Worm (Caenorhabditis elegans): ENCODE measurements around the gene ttr-26.

The ttr-26 gene

DNA sequence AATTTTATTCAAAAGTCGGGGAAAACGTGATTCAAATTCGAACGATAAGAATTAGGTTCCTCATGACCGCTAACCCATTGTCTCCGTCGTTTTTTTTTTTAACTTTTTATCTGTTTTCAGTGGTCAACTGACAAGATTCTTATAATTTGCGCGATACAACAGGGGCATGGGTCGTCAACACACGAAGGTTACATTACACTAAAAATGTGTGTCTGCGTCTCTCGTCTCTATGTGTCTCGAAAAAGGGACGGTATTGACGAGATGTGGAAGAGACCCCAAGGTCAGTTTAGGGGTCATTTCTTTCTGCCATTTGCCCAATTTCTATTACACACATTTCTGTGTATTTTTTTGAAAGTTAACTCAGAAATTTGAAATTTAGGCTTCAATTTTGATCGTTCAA is 9.4 kb upstream of the ttr-26 start:
- TF ChIP-seq hmg-4 (GFP tag; optimal IDR thresholded peaks at IDR 0.05) (no peak), ama-1 (optimal IDR thresholded peaks at IDR 0.05) (no peak), tra-4 (tag; optimal IDR thresholded peaks at IDR 0.05) (no peak), scrt-1 (GFP tag; IDR thresholded peaks at IDR 0.05) (no peak), ets-7 (tag; optimal IDR thresholded peaks at IDR 0.05) (no peak), ceh-36 (tag; optimal IDR thresholded peaks at IDR 0.05) (no peak), hnd-1 (tag; optimal IDR thresholded peaks at IDR 0.05) (no peak)

ce11 chrV:18566352-18566751 is 6.3 kb upstream of the ttr-26 start:
- TF ChIP-seq sea-1 (GFP tag; conservative IDR thresholded peaks at IDR 0.05), result 0 out of 2 replicates have a peak, but pooled peaks have one; percentile 56
- TF ChIP-seq ceh-36 (tag; optimal IDR thresholded peaks at IDR 0.05), result peak; percentile 86

- TF ChIP-seq ceh-36 (tag; optimal IDR thresholded peaks at IDR 0.05) (peak; percentile 84), F13C5.2 (tag; optimal IDR thresholded peaks at IDR 0.05) (no peak)
Observed at ce11 chrV:18565621-18566020, 5.5 kb upstream of the ttr-26 start.

DNA sequence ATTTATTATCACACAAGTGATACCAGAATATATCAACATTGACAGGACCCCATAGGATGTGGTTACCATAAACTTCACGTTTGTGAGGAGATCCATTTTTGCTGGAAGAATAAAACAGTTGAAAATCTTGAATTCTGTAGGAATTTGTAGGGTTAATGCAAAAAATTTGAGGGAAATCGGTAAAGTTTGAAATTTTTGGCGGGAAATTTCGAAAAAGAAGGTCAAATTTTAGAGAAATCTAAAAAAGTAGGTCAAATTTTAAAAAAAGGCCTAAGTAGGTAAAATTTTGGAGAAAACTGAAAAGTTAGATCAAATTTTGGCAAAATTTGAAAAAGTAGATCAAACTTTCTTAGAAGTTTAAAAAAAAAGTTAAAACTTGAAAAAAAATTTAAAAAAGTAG is 4.7 kb upstream of the ttr-26 start, which contains the start of gene srg-34:
srg-34 (minus strand) TSS at position 101 of the 400 bp plus-strand sequence.
- no peak for TF ChIP-seq hmbx-1 (tag; optimal IDR thresholded peaks at IDR 0.05)
- TF ChIP-seq pes-1 (GFP tag; IDR thresholded peaks at IDR 0.05), result no peak
- TF ChIP-seq hmg-4 (GFP tag; optimal IDR thresholded peaks at IDR 0.05), result no peak
- TF ChIP-seq sea-1 (GFP tag; conservative IDR thresholded peaks at IDR 0.05), result no peak
- TF ChIP-seq aly-1 (tag; optimal IDR thresholded peaks at IDR 0.05), result no peak
- no peak for TF ChIP-seq hnd-1 (tag; optimal IDR thresholded peaks at IDR 0.05)
- no peak for TF ChIP-seq tra-4 (tag; optimal IDR thresholded peaks at IDR 0.05)
- TF ChIP-seq tbx-11 (GFP tag; IDR thresholded peaks at IDR 0.05), result no peak

ce11 chrV:18560944-18561343 is 856 bp upstream of the ttr-26 start:
- TF ChIP-seq tbx-11 (GFP tag; IDR thresholded peaks at IDR 0.05), result no peak
- TF ChIP-seq hnd-1 (tag; optimal IDR thresholded peaks at IDR 0.05), result no peak
- TF ChIP-seq sea-1 (GFP tag; conservative IDR thresholded peaks at IDR 0.05), result no peak
- no peak for TF ChIP-seq F13C5.2 (tag; optimal IDR thresholded peaks at IDR 0.05)
- no peak for TF ChIP-seq pes-1 (GFP tag; IDR thresholded peaks at IDR 0.05)
- TF ChIP-seq ceh-13 (GFP tag; optimal IDR thresholded peaks at IDR 0.05), result no peak

ce11 chrV:18556488-18556887 is 3.6 kb downstream of the ttr-26 start, which contains the start of the genes ttr-24 and ttr-25:
TSS of gene ttr-24 (minus strand) at chrV:18556643.
TSS of gene ttr-25 (plus strand) at chrV:18556714.
- no peak for TF ChIP-seq tbx-37 (GFP tag; conservative IDR thresholded peaks at IDR 0.05)
- no peak for TF ChIP-seq tbx-11 (GFP tag; IDR thresholded peaks at IDR 0.05)
- TF ChIP-seq pes-1 (GFP tag; IDR thresholded peaks at IDR 0.05), result no peak
- TF ChIP-seq hmg-4 (GFP tag; optimal IDR thresholded peaks at IDR 0.05), result no peak
- TF ChIP-seq F13C5.2 (tag; optimal IDR thresholded peaks at IDR 0.05), result no peak
- TF ChIP-seq flt-1 (GFP tag; IDR thresholded peaks at IDR 0.05), result no peak
- TF ChIP-seq ceh-36 (tag; optimal IDR thresholded peaks at IDR 0.05), result no peak
- no peak for TF ChIP-seq ets-7 (tag; optimal IDR thresholded peaks at IDR 0.05)
- no peak for TF ChIP-seq scrt-1 (GFP tag; IDR thresholded peaks at IDR 0.05)
- TF ChIP-seq B0310.2 (tag; optimal IDR thresholded peaks at IDR 0.05), result no peak
- no peak for TF ChIP-seq ceh-13 (GFP tag; optimal IDR thresholded peaks at IDR 0.05)
- no peak for TF ChIP-seq aly-1 (tag; optimal IDR thresholded peaks at IDR 0.05)
- TF ChIP-seq sea-1 (GFP tag; conservative IDR thresholded peaks at IDR 0.05), result no peak
- no peak for TF ChIP-seq tra-4 (tag; optimal IDR thresholded peaks at IDR 0.05)
- no peak for TF ChIP-seq hmbx-1 (tag; optimal IDR thresholded peaks at IDR 0.05)

DNA sequence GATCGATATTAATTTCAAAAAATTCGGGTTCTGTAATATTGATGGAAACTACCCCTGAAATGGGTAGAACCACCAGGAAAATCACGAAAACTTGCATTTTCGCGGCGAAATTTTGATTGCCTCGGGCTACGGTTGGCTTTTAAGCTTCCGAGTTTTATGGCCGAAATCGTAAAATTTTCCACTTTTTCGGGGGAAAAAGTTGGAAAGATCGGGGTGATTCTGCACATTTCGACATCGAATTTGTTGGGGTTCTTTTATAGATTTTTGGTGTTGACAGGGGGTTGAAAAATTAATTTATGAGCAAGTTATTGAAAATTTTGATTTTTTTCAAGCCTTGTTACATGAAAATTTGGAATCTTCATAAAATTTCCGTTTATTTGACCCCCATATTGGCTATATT is 6.3 kb downstream of the ttr-26 start, which contains the start of gene Y51A2D.8:
Y51A2D.8 (minus strand) TSS at position 101 of the 400 bp plus-strand sequence.
- TF ChIP-seq ceh-13 (GFP tag; optimal IDR thresholded peaks at IDR 0.05) (no peak), hmg-4 (GFP tag; optimal IDR thresholded peaks at IDR 0.05) (no peak), tra-4 (tag; optimal IDR thresholded peaks at IDR 0.05) (no peak), B0310.2 (tag; optimal IDR thresholded peaks at IDR 0.05) (no peak), hnd-1 (tag; optimal IDR thresholded peaks at IDR 0.05) (no peak), ets-7 (tag; optimal IDR thresholded peaks at IDR 0.05) (no peak)

DNA sequence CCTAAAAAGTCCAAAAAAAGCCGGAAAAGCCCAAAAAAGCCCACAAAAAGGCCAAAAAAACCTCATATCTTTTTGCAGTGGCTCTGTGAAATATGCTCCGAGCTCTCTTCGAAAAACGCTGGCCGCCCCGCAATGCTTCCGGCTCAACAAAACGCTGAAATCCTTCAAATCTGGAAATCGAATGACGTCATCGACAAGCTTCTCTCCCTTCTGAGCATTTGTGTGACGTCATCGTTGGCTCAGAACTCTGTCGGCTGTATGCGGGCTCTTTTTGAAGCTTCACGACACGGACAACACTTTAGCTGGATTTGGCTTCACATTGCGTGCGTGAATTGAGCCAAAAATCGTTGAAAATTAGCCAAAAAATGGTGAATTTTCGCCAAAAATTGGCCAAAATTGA is 24.1 kb downstream of the ttr-26 start:
- TF ChIP-seq F13C5.2 (tag; optimal IDR thresholded peaks at IDR 0.05) (no peak), tra-4 (tag; optimal IDR thresholded peaks at IDR 0.05) (no peak), ama-1 (optimal IDR thresholded peaks at IDR 0.05) (no peak), scrt-1 (GFP tag; IDR thresholded peaks at IDR 0.05) (no peak), aly-1 (tag; optimal IDR thresholded peaks at IDR 0.05) (no peak), ets-7 (tag; optimal IDR thresholded peaks at IDR 0.05) (no peak), B0310.2 (tag; optimal IDR thresholded peaks at IDR 0.05) (no peak)

DNA sequence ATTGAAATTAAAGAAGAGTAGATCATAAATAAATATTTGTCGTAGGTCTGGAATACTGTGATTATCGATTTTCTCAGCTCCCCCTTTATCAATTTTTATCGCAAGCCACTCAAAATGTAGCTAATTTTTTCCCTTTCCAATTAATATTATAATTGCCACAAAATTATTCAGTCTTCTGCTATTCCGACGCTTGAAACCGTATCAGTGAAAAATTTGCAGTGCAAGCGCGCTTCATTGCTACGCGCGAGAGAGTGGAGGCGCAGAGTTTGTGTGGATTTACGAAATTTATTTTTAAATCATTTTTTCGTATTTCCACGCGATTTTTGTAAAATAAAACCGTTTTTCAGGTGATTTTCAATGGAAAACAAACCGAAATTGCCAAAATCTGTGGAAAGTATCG is 26.5 kb downstream of the ttr-26 start, which contains the start of gene ints-5:
ints-5 (plus strand) TSS at position 348 of the 400 bp plus-strand sequence.
- no peak for TF ChIP-seq ama-1 (optimal IDR thresholded peaks at IDR 0.05)
- no peak for TF ChIP-seq hmbx-1 (tag; optimal IDR thresholded peaks at IDR 0.05)
- TF ChIP-seq flt-1 (GFP tag; IDR thresholded peaks at IDR 0.05), result no peak
- TF ChIP-seq hnd-1 (tag; optimal IDR thresholded peaks at IDR 0.05), result no peak
- no peak for TF ChIP-seq F13C5.2 (tag; optimal IDR thresholded peaks at IDR 0.05)
- TF ChIP-seq aly-1 (tag; optimal IDR thresholded peaks at IDR 0.05), result no peak
- no peak for TF ChIP-seq ets-7 (tag; optimal IDR thresholded peaks at IDR 0.05)
- TF ChIP-seq sea-1 (GFP tag; conservative IDR thresholded peaks at IDR 0.05), result no peak
- no peak for TF ChIP-seq B0310.2 (tag; optimal IDR thresholded peaks at IDR 0.05)
- no peak for TF ChIP-seq pes-1 (GFP tag; IDR thresholded peaks at IDR 0.05)
- no peak for TF ChIP-seq hmg-4 (GFP tag; optimal IDR thresholded peaks at IDR 0.05)
- no peak for TF ChIP-seq tra-4 (tag; optimal IDR thresholded peaks at IDR 0.05)
- TF ChIP-seq ceh-36 (tag; optimal IDR thresholded peaks at IDR 0.05), result no peak
- TF ChIP-seq tbx-37 (GFP tag; conservative IDR thresholded peaks at IDR 0.05), result no peak
- TF ChIP-seq ceh-13 (GFP tag; optimal IDR thresholded peaks at IDR 0.05), result no peak
- TF ChIP-seq scrt-1 (GFP tag; IDR thresholded peaks at IDR 0.05), result no peak
- TF ChIP-seq tbx-11 (GFP tag; IDR thresholded peaks at IDR 0.05), result no peak

All from whole organism, early embryonic.